Worm (Caenorhabditis elegans): ENCODE data around the gene F02C12.2.

Gene F02C12.2

ce11 chrX:13388829-13389228 lies 10.3 kb downstream of the F02C12.2 start:
- no peak for TF ChIP-seq pha-4 (tag; optimal IDR thresholded peaks at IDR 0.05)
- TF ChIP-seq athp-1 (tag; optimal IDR thresholded peaks at IDR 0.05) = no peak
- TF ChIP-seq madf-3 (GFP tag; IDR thresholded peaks at IDR 0.05) = no peak
- no peak for TF ChIP-seq snpc-4 (GFP tag; optimal IDR thresholded peaks at IDR 0.05)
- no peak for TF ChIP-seq snpc-4 (tag; optimal IDR thresholded peaks at IDR 0.05)
- no peak for TF ChIP-seq F57A8.1 (GFP tag; optimal IDR thresholded peaks at IDR 0.05)

- TF ChIP-seq let-607 (tag; optimal IDR thresholded peaks at IDR 0.05) = peak in 1 of 2 experiments; percentile 63
- TF ChIP-seq ets-4 (GFP tag; optimal IDR thresholded peaks at IDR 0.05) = no peak
These were observed 11.6 kb downstream of the F02C12.2 start, which contains the start of gene C49F8.3 for ce11 chrX:13387497-13387953. C49F8.3 (minus strand) TSS chrX:13387547.

DNA sequence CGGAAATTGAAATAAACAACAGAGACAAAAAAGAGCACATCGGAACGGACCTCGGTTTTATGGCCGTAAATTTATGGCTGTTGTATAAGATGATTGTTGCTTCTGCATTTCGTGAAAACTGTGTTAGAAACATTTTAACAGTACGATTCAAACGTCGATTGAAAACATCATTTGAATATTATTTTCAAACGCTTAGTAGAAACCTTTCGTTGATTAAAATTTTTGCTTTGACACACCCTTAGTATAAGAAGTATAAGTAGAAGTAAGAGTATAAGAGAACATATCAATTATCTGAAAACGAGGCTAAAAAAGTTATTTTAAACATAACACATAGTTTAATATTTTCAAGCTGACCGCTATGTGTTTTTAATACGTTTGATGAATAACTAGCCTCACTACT lies 14.4 kb downstream of the F02C12.2 start:
- TF ChIP-seq efl-1 (GFP tag; optimal IDR thresholded peaks at IDR 0.05) = no peak
- TF ChIP-seq C06A6.2 (GFP tag; conservative IDR thresholded peaks at IDR 0.05) = no peak
- no peak for TF ChIP-seq Y95B8A.8 (GFP tag; IDR thresholded peaks at IDR 0.05)
- no peak for TF ChIP-seq lin-40 (tag; optimal IDR thresholded peaks at IDR 0.05)
- no peak for TF ChIP-seq pha-4 (tag; optimal IDR thresholded peaks at IDR 0.05)
- TF ChIP-seq pbrm-1 (GFP tag; IDR thresholded peaks at IDR 0.05) = no peak
- TF ChIP-seq ekl-4 (GFP tag; IDR thresholded peaks at IDR 0.05) = no peak
- no peak for TF ChIP-seq chd-7 (tag; optimal IDR thresholded peaks at IDR 0.05)
- no peak for TF ChIP-seq attf-5 (GFP tag; optimal IDR thresholded peaks at IDR 0.05)
- TF ChIP-seq sdz-38 (tag; optimal IDR thresholded peaks at IDR 0.05) = no peak

DNA sequence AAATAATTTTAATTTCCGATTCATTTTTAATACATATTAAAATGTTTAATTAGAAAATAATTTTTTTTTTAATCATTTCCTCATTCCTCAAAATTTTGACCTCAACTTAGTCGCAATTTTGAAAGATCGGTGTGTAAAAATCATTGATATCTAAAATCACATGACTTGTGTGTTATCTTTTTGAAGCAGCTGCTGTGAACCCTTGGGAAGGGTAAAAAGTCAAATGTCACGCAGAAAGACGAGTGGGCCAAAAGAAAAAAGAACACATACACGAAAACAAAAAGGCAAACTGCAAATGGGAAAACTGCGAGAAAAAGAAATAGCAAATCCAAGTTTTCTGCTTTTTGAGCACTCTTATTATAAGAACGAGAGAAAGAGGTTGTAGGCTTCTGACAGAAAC lies 15.8 kb downstream of the F02C12.2 start:
- TF ChIP-seq snpc-1.3 (tag; optimal IDR thresholded peaks at IDR 0.05; ENCODE audit: insufficient read depth) (no peak), sea-2 (GFP tag; IDR thresholded peaks at IDR 0.05) (no peak), B0261.1 (tag; optimal IDR thresholded peaks at IDR 0.05) (no peak), zfh-2 (GFP tag; conservative IDR thresholded peaks at IDR 0.05) (no peak), F22D6.2 (tag; optimal IDR thresholded peaks at IDR 0.05) (no peak), ztf-3 (GFP tag; optimal IDR thresholded peaks at IDR 0.05) (no peak), unc-130 (GFP tag; optimal IDR thresholded peaks at IDR 0.05) (no peak), C06A6.2 (GFP tag; conservative IDR thresholded peaks at IDR 0.05) (no peak), mxl-1 (tag; optimal IDR thresholded peaks at IDR 0.05) (no peak), F23B12.7 (tag; optimal IDR thresholded peaks at IDR 0.05; ENCODE audit: insufficient read depth) (no peak), T26A5.8 (tag; optimal IDR thresholded peaks at IDR 0.05) (no peak), ztf-6 (GFP tag; IDR thresholded peaks at IDR 0.05) (no peak), hmg-20 (GFP tag; IDR thresholded peaks at IDR 0.05) (no peak), K12H6.12 (tag; optimal IDR thresholded peaks at IDR 0.05) (no peak), let-607 (tag; optimal IDR thresholded peaks at IDR 0.05) (no peak)

ce11 chrX:13380988-13381742 lies 18.0 kb downstream of the F02C12.2 start:
- TF ChIP-seq hlh-12 (tag; optimal IDR thresholded peaks at IDR 0.05) = no peak
- no peak for TF ChIP-seq bed-2 (GFP tag; IDR thresholded peaks at IDR 0.05)
- TF ChIP-seq hlh-26 (GFP tag; conservative IDR thresholded peaks at IDR 0.05) = no peak
- no peak for TF ChIP-seq die-1 (tag; optimal IDR thresholded peaks at IDR 0.05)
- no peak for TF ChIP-seq lin-26 (GFP tag; IDR thresholded peaks at IDR 0.05)
- TF ChIP-seq xnd-1 (tag; optimal IDR thresholded peaks at IDR 0.05) = no peak
- TF ChIP-seq madf-3 (GFP tag; IDR thresholded peaks at IDR 0.05) = no peak
- no peak for TF ChIP-seq F22D6.2 (tag; optimal IDR thresholded peaks at IDR 0.05)
- no peak for TF ChIP-seq athp-1 (tag; optimal IDR thresholded peaks at IDR 0.05)
- TF ChIP-seq lsy-27 (tag; optimal IDR thresholded peaks at IDR 0.05; ENCODE audit: borderline replicate concordance, insufficient read depth) = no peak
- no peak for TF ChIP-seq unc-130 (GFP tag; optimal IDR thresholded peaks at IDR 0.05)
- TF ChIP-seq C06A6.2 (GFP tag; conservative IDR thresholded peaks at IDR 0.05) = no peak
- no peak for TF ChIP-seq egl-44 (GFP tag; IDR thresholded peaks at IDR 0.05)
- no peak for TF ChIP-seq ztf-6 (GFP tag; IDR thresholded peaks at IDR 0.05)
- no peak for TF ChIP-seq cebp-1 (GFP tag; IDR thresholded peaks at IDR 0.05)
- no peak for TF ChIP-seq cebp-1 (tag; optimal IDR thresholded peaks at IDR 0.05)
